Fruit fly (Drosophila melanogaster): Measurements from ENCODE around the gene primo-1.

dm6 chr3R:13672898-13673297 is 38.7 kb downstream of the primo-1 start:
- TF ChIP-seq pan (optimal IDR thresholded peaks at IDR 0.05) (no peak), psq (optimal IDR thresholded peaks at IDR 0.05) (no peak), usp (GFP tag; optimal IDR thresholded peaks at IDR 0.05) (no peak)
